Worm (Caenorhabditis elegans) whole organism, L4 larva: Measurements from ENCODE around the gene clec-50.
A peak's percentile ranks its signal among the peaks of the same experiment; 100 is the strongest.

Experiments
- ceh-20 ChIP-seq: fragments of 200-800 bp; sonication (Bioruptor generic); IDR thresholded peaks from 2 replicates; pipeline ENCODE4 v1.3.6; 2022; ENCODE audit warnings: missing genetic modification reagents, missing genetic modification characterization, missing compliant biosample characterization
- ceh-62 ChIP-seq: sonication (generic microtip); optimal IDR thresholded peaks from 2 replicates; lab custom pipeline; 2017; ENCODE audit warnings: missing biosample characterization, missing genetic modification characterization
- ceh-82 ChIP-seq: sonication (generic microtip); optimal IDR thresholded peaks from 2 replicates; lab custom pipeline; 2017; ENCODE audit warnings: missing biosample characterization, missing genetic modification characterization
- dpl-1 ChIP-seq: fragments of 150-350 bp; optimal IDR thresholded peaks from 2 replicates; lab custom pipeline; 2014; ENCODE audit warnings: missing biosample characterization, missing genetic modification reagents, missing genetic modification characterization
- lin-29 ChIP-seq: fragments of 200-800 bp; sonication (Bioruptor generic); IDR thresholded peaks from 2 replicates; pipeline ENCODE4 v1.3.6; 2022; ENCODE audit warnings: missing genetic modification reagents, missing genetic modification characterization, missing compliant biosample characterization
- lin-39 ChIP-seq: fragments of 150-350 bp; optimal IDR thresholded peaks from 2 replicates; lab custom pipeline; 2014; ENCODE audit warnings: missing biosample characterization, missing genetic modification reagents, missing genetic modification characterization
- set-16 ChIP-seq: fragments of 200-800 bp; sonication (Bioruptor generic); IDR thresholded peaks from 2 replicates; pipeline ENCODE4 v1.3.6; 2022; ENCODE audit warnings: missing genetic modification reagents, missing genetic modification characterization, missing compliant biosample characterization
- skn-1 ChIP-seq: fragments of 150-350 bp; optimal IDR thresholded peaks from 2 replicates; lab custom pipeline; 2014; ENCODE audit warnings: missing biosample characterization, missing genetic modification characterization
- spr-3 ChIP-seq: fragments of 200-800 bp; sonication (Bioruptor generic); optimal IDR thresholded peaks from 2 replicates; lab custom pipeline; 2018; ENCODE audit warnings: mild to moderate bottlenecking, missing genetic modification characterization, missing compliant biosample characterization
- tag-97 ChIP-seq: fragments of 200-800 bp; sonication (Bioruptor generic); IDR thresholded peaks from 2 replicates; pipeline ENCODE4 v1.3.6; 2022; ENCODE audit warnings: missing genetic modification characterization, missing compliant biosample characterization
- zag-1 ChIP-seq: fragments of 150-350 bp; optimal IDR thresholded peaks from 2 replicates; lab custom pipeline; 2014; ENCODE audit warnings: missing biosample characterization, missing genetic modification characterization

DNA sequence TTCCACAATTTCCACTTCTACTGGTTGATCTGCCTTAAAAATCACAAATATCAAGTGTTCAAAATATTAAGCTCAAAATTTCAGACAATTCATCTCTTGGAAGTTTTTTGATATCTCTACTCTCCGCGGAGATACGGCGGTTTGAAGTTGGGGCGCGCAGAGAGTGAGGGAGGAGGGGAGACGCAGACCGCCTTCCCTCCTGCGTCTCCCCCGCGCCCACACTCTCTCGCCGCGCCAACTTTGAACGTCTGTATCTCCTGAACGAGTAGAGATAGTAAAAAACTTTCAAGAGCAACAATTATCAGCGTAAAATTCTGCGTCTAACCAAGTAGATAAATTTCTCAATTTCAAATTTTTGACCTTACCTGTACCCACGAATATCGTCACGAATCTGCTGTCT, 27.2 kb downstream of the clec-50 start:
- no peak for TF ChIP-seq dpl-1 (GFP tag; lab: Kevin White, UChicago)
- TF ChIP-seq set-16, result peak; percentile 75
- no peak for TF ChIP-seq ceh-82 (tag; lab: Kevin White, UChicago)
- no peak for TF ChIP-seq ceh-62 (tag; lab: Kevin White, UChicago)
- no peak for TF ChIP-seq ceh-20 (GFP tag; lab: Robert Waterston, UW)
- TF ChIP-seq lin-29 (GFP tag; lab: Robert Waterston, UW), result no peak
- TF ChIP-seq lin-39 (tag; lab: Kevin White, UChicago), result no peak
- TF ChIP-seq zag-1 (tag; lab: Kevin White, UChicago), result no peak
- TF ChIP-seq spr-3 (GFP tag; lab: Kevin White, UChicago), result no peak
- no peak for TF ChIP-seq tag-97
- no peak for TF ChIP-seq skn-1 (tag; lab: Kevin White, UChicago)
